Fruit fly (Drosophila melanogaster) whole organism, prepupa: ENCODE results near the gene Scgalpha.
A peak's percentile ranks its signal among the peaks of the same experiment; 100 is the strongest.

Source experiments
- Blimp-1 ChIP-seq: fragments of 200-800 bp; sonication (Bioruptor generic); optimal IDR thresholded peaks from 3 replicates; lab custom pipeline; 2017; ENCODE audit warnings: missing biosample characterization, missing genetic modification characterization, mild to moderate bottlenecking, moderate library complexity, missing genetic modification reagents
- CG10669 ChIP-seq: fragments of 200-800 bp; sonication (Bioruptor generic); optimal IDR thresholded peaks from 3 replicates; lab custom pipeline; 2018; ENCODE audit warnings: missing biosample characterization, mild to moderate bottlenecking, missing genetic modification characterization, moderate library complexity
- CG11294 ChIP-seq: fragments of 200-800 bp; sonication (Bioruptor generic); IDR thresholded peaks from 2 replicates; pipeline ENCODE4 v1.3.6; 2022; ENCODE audit warnings: missing biosample characterization, missing genetic modification characterization
- CG11902 ChIP-seq: fragments of 200-800 bp; sonication (Bioruptor generic); optimal IDR thresholded peaks from 3 replicates; lab custom pipeline; 2016; ENCODE audit warnings: missing biosample characterization, missing genetic modification characterization
- CG1621 ChIP-seq: fragments of 200-800 bp; sonication (Bioruptor generic); optimal IDR thresholded peaks from 3 replicates; lab custom pipeline; 2018; ENCODE audit warnings: missing biosample characterization, mild to moderate bottlenecking, missing genetic modification characterization
- CG16779 ChIP-seq: fragments of 200-800 bp; sonication (Bioruptor generic); optimal IDR thresholded peaks from 3 replicates; lab custom pipeline; 2017; ENCODE audit warnings: missing biosample characterization, mild to moderate bottlenecking, missing genetic modification characterization
- CG3032 ChIP-seq: fragments of 200-800 bp; optimal IDR thresholded peaks from 2 replicates; lab custom pipeline; 2019; ENCODE audit warnings: missing biosample characterization, mild to moderate bottlenecking, missing genetic modification characterization, moderate library complexity
- CG32006 ChIP-seq: fragments of 200-800 bp; sonication (Bioruptor generic); optimal IDR thresholded peaks from 3 replicates; lab custom pipeline; 2017; ENCODE audit warnings: missing biosample characterization, mild to moderate bottlenecking, missing genetic modification characterization
- CG6163 ChIP-seq: fragments of 200-800 bp; sonication (Bioruptor generic); IDR thresholded peaks from 3 replicates; pipeline ENCODE4 v1.3.6; 2022; ENCODE audit warnings: missing biosample characterization, missing genetic modification characterization
- CG6276 ChIP-seq: fragments of 200-800 bp; sonication (Bioruptor generic); optimal IDR thresholded peaks from 2 replicates; lab custom pipeline; 2017; ENCODE audit warnings: missing biosample characterization, mild to moderate bottlenecking, missing genetic modification characterization
- CG6792 ChIP-seq: fragments of 200-800 bp; sonication (Bioruptor generic); optimal IDR thresholded peaks from 3 replicates; lab custom pipeline; 2016; ENCODE audit warnings: missing biosample characterization, missing genetic modification characterization
- CG6808 ChIP-seq: fragments of 200-800 bp; sonication (Bioruptor generic); optimal IDR thresholded peaks from 3 replicates; lab custom pipeline; 2017; ENCODE audit warnings: missing biosample characterization, missing genetic modification characterization, mild to moderate bottlenecking, moderate library complexity, missing genetic modification reagents
- CG6854 ChIP-seq: fragments of 200-800 bp; sonication (Bioruptor generic); optimal IDR thresholded peaks from 2 replicates; lab custom pipeline; 2017; ENCODE audit warnings: missing biosample characterization, mild to moderate bottlenecking, missing genetic modification characterization
- CG7368 ChIP-seq: fragments of 200-800 bp; sonication (Bioruptor generic); optimal IDR thresholded peaks from 3 replicates; lab custom pipeline; 2016; ENCODE audit warnings: missing biosample characterization, missing genetic modification characterization
- CG8319 ChIP-seq: fragments of 200-800 bp; sonication (Bioruptor generic); optimal IDR thresholded peaks from 3 replicates; lab custom pipeline; 2016; ENCODE audit warnings: missing biosample characterization, missing genetic modification characterization
- CG8632 ChIP-seq: fragments of 200-800 bp; sonication (Bioruptor generic); optimal IDR thresholded peaks from 3 replicates; lab custom pipeline; 2016; ENCODE audit warnings: missing biosample characterization, missing genetic modification characterization
- CG9139 ChIP-seq: fragments of 200-800 bp; sonication (Bioruptor generic); optimal IDR thresholded peaks from 3 replicates; lab custom pipeline; 2017; ENCODE audit warnings: missing biosample characterization, mild to moderate bottlenecking, missing genetic modification characterization
- Eip75B ChIP-seq: fragments of 200-800 bp; sonication (Bioruptor generic); optimal IDR thresholded peaks from 3 replicates; lab custom pipeline; 2016; ENCODE audit warnings: missing biosample characterization, missing genetic modification characterization
- Eip78C ChIP-seq: fragments of 200-800 bp; sonication (Bioruptor generic); peaks from one replicate; lab custom pipeline; 2016; ENCODE audit warnings: missing biosample characterization, missing genetic modification characterization
- Eip93F ChIP-seq: fragments of 200-800 bp; sonication (Bioruptor generic); optimal IDR thresholded peaks from 2 replicates; lab custom pipeline; 2016; ENCODE audit warnings: missing biosample characterization, mild to moderate bottlenecking, missing genetic modification characterization
- Ets21C ChIP-seq: fragments of 200-800 bp; sonication (Bioruptor generic); optimal IDR thresholded peaks from 3 replicates; lab custom pipeline; 2016; ENCODE audit warnings: missing biosample characterization, missing genetic modification characterization
- Ets96B ChIP-seq: fragments of 200-800 bp; optimal IDR thresholded peaks from 2 replicates; lab custom pipeline; 2019; ENCODE audit warnings: missing biosample characterization, mild to moderate bottlenecking, missing genetic modification characterization, moderate library complexity
- Hr38 ChIP-seq: sonication (Bioruptor generic); optimal IDR thresholded peaks from 2 replicates; lab custom pipeline; 2016; ENCODE audit warnings: missing biosample characterization, missing genetic modification characterization
- Hr39 ChIP-seq: fragments of 200-800 bp; sonication (Bioruptor generic); optimal IDR thresholded peaks from 2 replicates; lab custom pipeline; 2016; ENCODE audit warnings: missing biosample characterization, missing genetic modification characterization
- Hr4 ChIP-seq: fragments of 200-800 bp; sonication (Bioruptor generic); optimal IDR thresholded peaks from 3 replicates; lab custom pipeline; 2016; ENCODE audit warnings: missing biosample characterization, missing genetic modification characterization
- Lpt ChIP-seq: fragments of 200-800 bp; sonication (Bioruptor generic); optimal IDR thresholded peaks from 3 replicates; lab custom pipeline; 2016; ENCODE audit warnings: missing biosample characterization, missing genetic modification characterization
- Met ChIP-seq: fragments of 200-800 bp; sonication (Bioruptor generic); optimal IDR thresholded peaks from 3 replicates; lab custom pipeline; 2016; ENCODE audit warnings: missing biosample characterization, missing genetic modification characterization
- OdsH ChIP-seq: fragments of 200-800 bp; sonication (Bioruptor generic); optimal IDR thresholded peaks from 3 replicates; lab custom pipeline; 2016; ENCODE audit warnings: missing biosample characterization, missing genetic modification characterization
- Smox ChIP-seq: fragments of 200-800 bp; sonication (Bioruptor generic); optimal IDR thresholded peaks from 3 replicates; lab custom pipeline; 2016; ENCODE audit warnings: missing biosample characterization, missing genetic modification characterization
- Sox102F ChIP-seq: fragments of 200-800 bp; sonication (Bioruptor generic); optimal IDR thresholded peaks from 2 replicates; lab custom pipeline; 2016; ENCODE audit warnings: missing biosample characterization, mild to moderate bottlenecking, missing genetic modification characterization
- Sox14 ChIP-seq: fragments of 200-800 bp; sonication (Bioruptor generic); optimal IDR thresholded peaks from 3 replicates; lab custom pipeline; 2016; ENCODE audit warnings: missing biosample characterization, missing genetic modification characterization
- Sox15 ChIP-seq: fragments of 200-800 bp; sonication (Bioruptor generic); optimal IDR thresholded peaks from 3 replicates; lab custom pipeline; 2016; ENCODE audit warnings: missing biosample characterization, missing genetic modification characterization
- achi ChIP-seq: fragments of 200-800 bp; sonication (Bioruptor generic); optimal IDR thresholded peaks from 3 replicates; lab custom pipeline; 2016; ENCODE audit warnings: missing biosample characterization, missing genetic modification characterization
- acj6 ChIP-seq: fragments of 200-800 bp; sonication (Bioruptor generic); optimal IDR thresholded peaks from 3 replicates; lab custom pipeline; 2016; ENCODE audit warnings: missing biosample characterization, missing genetic modification characterization
- dac ChIP-seq: fragments of 200-800 bp; sonication (Bioruptor generic); optimal IDR thresholded peaks from 2 replicates; lab custom pipeline; 2017; ENCODE audit warnings: missing biosample characterization, mild to moderate bottlenecking, missing genetic modification characterization
- esn ChIP-seq: fragments of 200-800 bp; sonication (Bioruptor generic); optimal IDR thresholded peaks from 2 replicates; lab custom pipeline; 2016; ENCODE audit warnings: missing biosample characterization, mild to moderate bottlenecking, missing genetic modification characterization, moderate library complexity
- fd59A ChIP-seq: fragments of 200-800 bp; sonication (Bioruptor generic); optimal IDR thresholded peaks from 2 replicates; lab custom pipeline; 2017; ENCODE audit warnings: missing biosample characterization, mild to moderate bottlenecking, missing genetic modification characterization, missing genetic modification reagents
- fkh ChIP-seq: fragments of 200-800 bp; sonication (Bioruptor generic); optimal IDR thresholded peaks from 3 replicates; lab custom pipeline; 2017; ENCODE audit warnings: missing biosample characterization, mild to moderate bottlenecking, missing genetic modification characterization, moderate library complexity
- lz ChIP-seq: fragments of 200-800 bp; sonication (Bioruptor generic); optimal IDR thresholded peaks from 3 replicates; lab custom pipeline; 2016; ENCODE audit warnings: missing biosample characterization, missing genetic modification characterization
- net ChIP-seq: fragments of 200-800 bp; sonication (Bioruptor generic); optimal IDR thresholded peaks from 3 replicates; lab custom pipeline; 2016; ENCODE audit warnings: missing biosample characterization, missing genetic modification characterization
- pdm3 ChIP-seq: fragments of 200-800 bp; sonication (Bioruptor generic); optimal IDR thresholded peaks from 3 replicates; lab custom pipeline; 2016; ENCODE audit warnings: missing biosample characterization, missing genetic modification characterization
- spab ChIP-seq: fragments of 200-800 bp; sonication (Bioruptor generic); optimal IDR thresholded peaks from 2 replicates; lab custom pipeline; 2017; ENCODE audit warnings: missing biosample characterization, mild to moderate bottlenecking, missing genetic modification characterization, missing genetic modification reagents
- ss ChIP-seq, 2 experiments: fragments of 200-800 bp; sonication (Bioruptor generic); optimal IDR thresholded peaks; 2 replicates in 1 of 2; 3 replicates in 1 of 2; lab custom pipeline; 2017 to 2018; ENCODE audit warnings: mild to moderate bottlenecking in 2 of 2, missing biosample characterization in 2 of 2, missing genetic modification characterization in 2 of 2, moderate library complexity in 1 of 2
- svp ChIP-seq: fragments of 200-800 bp; sonication (Bioruptor generic); peaks from one replicate; lab custom pipeline; 2016; ENCODE audit warnings: missing biosample characterization, missing genetic modification characterization
- vri ChIP-seq: fragments of 200-800 bp; sonication (Bioruptor generic); optimal IDR thresholded peaks from 3 replicates; lab custom pipeline; 2016; ENCODE audit warnings: missing biosample characterization, mild to moderate bottlenecking, missing genetic modification characterization

Gene Scgalpha

dm6 chr2L:8292159-8292887 is 10.9 kb upstream of the Scgalpha start (continued):
- TF ChIP-seq svp (peak; percentile 93), CG7368 (GFP tag; lab: Kevin White, UChicago) (no peak), CG6163 (GFP tag; lab: Robert Waterston, UW) (peak; percentile 86), CG3032 (tag; lab: Kevin White, UChicago) (peak; percentile 28), CG6808 (GFP tag; lab: Kevin White, UChicago) (peak; percentile 47), Eip93F (GFP tag; lab: Kevin White, UChicago) (no peak), vri (GFP tag; lab: Kevin White, UChicago) (peak; percentile 66), CG6854 (GFP tag; lab: Kevin White, UChicago) (peak; percentile 5), Met (GFP tag; lab: Kevin White, UChicago) (peak; percentile 54), fd59A (GFP tag; lab: Kevin White, UChicago) (no peak), dac (GFP tag; lab: Kevin White, UChicago) (peak; percentile 65), CG6276 (GFP tag; lab: Kevin White, UChicago) (peak; percentile 90), CG11902 (GFP tag; lab: Kevin White, UChicago) (no peak), acj6 (peak; percentile 67), Hr4 (peak; percentile 92), Hr39 (GFP tag; lab: Kevin White, UChicago) (peak; percentile 59), CG1621 (tag; lab: Kevin White, UChicago) (peak; percentile 6), Sox14 (GFP tag; lab: Kevin White, UChicago) (peak; percentile 56), Blimp-1 (GFP tag; lab: Kevin White, UChicago) (no peak), spab (peak; percentile 15), achi (GFP tag; lab: Kevin White, UChicago) (peak; percentile 71), Smox (GFP tag; lab: Kevin White, UChicago) (peak; percentile 51), fkh (GFP tag; lab: Kevin White, UChicago) (peak; percentile 55), lz (GFP tag; lab: Kevin White, UChicago) (peak; percentile 66), Sox15 (GFP tag; lab: Kevin White, UChicago) (peak; percentile 13), Hr38 (GFP tag; lab: Kevin White, UChicago) (no peak), esn (peak; percentile 73), Eip78C (GFP tag; lab: Kevin White, UChicago) (peak; percentile 92), CG32006 (GFP tag; lab: Kevin White, UChicago) (peak; percentile 92), CG8632 (peak; percentile 59), CG8319 (GFP tag; lab: Kevin White, UChicago) (peak; percentile 35)

- TF ChIP-seq CG6163 (GFP tag; lab: Robert Waterston, UW), result 0 out of 3 replicates have a peak, but pooled peaks have one; percentile 37
- TF ChIP-seq CG11902 (GFP tag; lab: Kevin White, UChicago), result no peak
- peak; percentile 18 for TF ChIP-seq Sox102F (GFP tag; lab: Kevin White, UChicago)
- TF ChIP-seq CG9139 (GFP tag; lab: Kevin White, UChicago), result no peak
- no peak for TF ChIP-seq CG1621 (tag; lab: Kevin White, UChicago)
- TF ChIP-seq CG11294 (GFP tag; lab: Robert Waterston, UW), result no peak
- no peak for TF ChIP-seq CG6276 (GFP tag; lab: Kevin White, UChicago)
- TF ChIP-seq net (GFP tag; lab: Kevin White, UChicago), result no peak
- TF ChIP-seq CG16779 (tag; lab: Kevin White, UChicago), result no peak
- TF ChIP-seq acj6, result peak; percentile 46
- no peak for TF ChIP-seq Blimp-1 (GFP tag; lab: Kevin White, UChicago)
- TF ChIP-seq pdm3 (GFP tag; lab: Kevin White, UChicago), result no peak
- TF ChIP-seq CG7368 (GFP tag; lab: Kevin White, UChicago), result no peak
- TF ChIP-seq Hr39 (GFP tag; lab: Kevin White, UChicago), result no peak
- no peak for TF ChIP-seq CG8319 (GFP tag; lab: Kevin White, UChicago)
- no peak for TF ChIP-seq Hr38 (GFP tag; lab: Kevin White, UChicago)
- peak; percentile 3 for TF ChIP-seq Hr4
- no peak for TF ChIP-seq dac (GFP tag; lab: Kevin White, UChicago)
- no peak for TF ChIP-seq CG10669 (GFP tag; lab: Kevin White, UChicago)
- peak; percentile 10 for TF ChIP-seq Met (GFP tag; lab: Kevin White, UChicago)
- no peak for TF ChIP-seq CG3032 (tag; lab: Kevin White, UChicago)
- peak; percentile 53 for TF ChIP-seq svp
- TF ChIP-seq Lpt (GFP tag; lab: Kevin White, UChicago), result no peak
- no peak for TF ChIP-seq Ets21C (GFP tag; lab: Kevin White, UChicago)
- no peak for TF ChIP-seq fd59A (GFP tag; lab: Kevin White, UChicago)
- TF ChIP-seq Sox15 (GFP tag; lab: Kevin White, UChicago), result no peak
- TF ChIP-seq Eip78C (GFP tag; lab: Kevin White, UChicago), result peak; percentile 63
- peak; percentile 39 for TF ChIP-seq CG8632
- TF ChIP-seq Ets96B (tag; lab: Kevin White, UChicago), result peak; percentile 29
- no peak for TF ChIP-seq OdsH (GFP tag; lab: Kevin White, UChicago)
- no peak for TF ChIP-seq Sox14 (GFP tag; lab: Kevin White, UChicago)
- peak; percentile 45 for TF ChIP-seq Eip75B (GFP tag; lab: Kevin White, UChicago)
- TF ChIP-seq ss (GFP tag; optimal IDR thresholded peaks at IDR 0.05; lab: Kevin White, UChicago), result no peak
- no peak for TF ChIP-seq fkh (GFP tag; lab: Kevin White, UChicago)
- TF ChIP-seq CG6792 (GFP tag; lab: Kevin White, UChicago), result peak; percentile 13
- no peak for TF ChIP-seq lz (GFP tag; lab: Kevin White, UChicago)
- TF ChIP-seq achi (GFP tag; lab: Kevin White, UChicago), result no peak
Observed at dm6 chr2L:8293449-8293848, 9.8 kb upstream of the Scgalpha start.
